Fruit fly (Drosophila melanogaster) whole organism, pupa: ENCODE results near the gene CG31445.

Source experiments
- CG10348 ChIP-seq: fragments of 200-800 bp; sonication (Bioruptor generic); IDR thresholded peaks from 2 replicates; pipeline ENCODE4 v1.3.6; 2022; ENCODE audit warnings: missing biosample characterization, missing genetic modification characterization
- CG12605 ChIP-seq: fragments of 200-800 bp; sonication (Bioruptor generic); IDR thresholded peaks from 2 replicates; pipeline ENCODE4 v1.3.6; 2022; ENCODE audit warnings: missing biosample characterization, missing genetic modification characterization
- CG13204 ChIP-seq: fragments of 200-800 bp; sonication (Bioruptor generic); optimal IDR thresholded peaks from 2 replicates; lab custom pipeline; 2018; ENCODE audit warnings: missing biosample characterization, mild to moderate bottlenecking, missing genetic modification characterization, moderate library complexity
- CG14655 ChIP-seq: fragments of 200-800 bp; sonication (Bioruptor generic); optimal IDR thresholded peaks from 3 replicates; lab custom pipeline; 2017; ENCODE audit warnings: mild to moderate bottlenecking, missing biosample characterization, missing genetic modification reagents, missing genetic modification characterization
- CG15710 ChIP-seq: fragments of 200-800 bp; sonication (Bioruptor generic); optimal IDR thresholded peaks from 2 replicates; lab custom pipeline; 2018; ENCODE audit warnings: missing biosample characterization, mild to moderate bottlenecking, missing genetic modification characterization, moderate library complexity
- CG17806 ChIP-seq: fragments of 200-800 bp; sonication (Bioruptor generic); optimal IDR thresholded peaks from 2 replicates; lab custom pipeline; 2018; ENCODE audit warnings: missing biosample characterization, mild to moderate bottlenecking, missing genetic modification characterization, moderate library complexity
- CG32121 ChIP-seq: fragments of 200-800 bp; sonication (Bioruptor generic); IDR thresholded peaks from 2 replicates; pipeline ENCODE4 v1.3.6; 2022; ENCODE audit warnings: missing biosample characterization, missing genetic modification characterization
- CG34367 ChIP-seq: fragments of 200-800 bp; sonication (Bioruptor generic); optimal IDR thresholded peaks from 2 replicates; lab custom pipeline; 2018; ENCODE audit warnings: missing biosample characterization, mild to moderate bottlenecking, missing genetic modification characterization
- CG4496 ChIP-seq: fragments of 200-800 bp; sonication (Bioruptor generic); IDR thresholded peaks from 3 replicates; pipeline ENCODE4 v1.3.6; 2022; ENCODE audit warnings: missing biosample characterization, missing genetic modification characterization
- CG8159 ChIP-seq: fragments of 200-800 bp; sonication (Bioruptor generic); optimal IDR thresholded peaks from 3 replicates; lab custom pipeline; 2018; ENCODE audit warnings: missing biosample characterization, mild to moderate bottlenecking, missing genetic modification characterization, moderate library complexity
- CG8301 ChIP-seq: fragments of 200-800 bp; sonication (Bioruptor generic); optimal IDR thresholded peaks from 2 replicates; lab custom pipeline; 2018; ENCODE audit warnings: missing biosample characterization, mild to moderate bottlenecking, missing genetic modification characterization
- CG9948 ChIP-seq: fragments of 200-800 bp; sonication (Bioruptor generic); optimal IDR thresholded peaks from 2 replicates; lab custom pipeline; 2018; ENCODE audit warnings: missing biosample characterization, mild to moderate bottlenecking, missing genetic modification characterization, moderate library complexity
- D1 ChIP-seq: fragments of 200-800 bp; sonication (Bioruptor generic); optimal IDR thresholded peaks from 2 replicates; lab custom pipeline; 2018; ENCODE audit warnings: missing biosample characterization, mild to moderate bottlenecking, missing genetic modification characterization, moderate library complexity
- EcR ChIP-seq: fragments of 200-800 bp; sonication (Bioruptor generic); optimal IDR thresholded peaks from 3 replicates; lab custom pipeline; 2019; ENCODE audit warnings: missing biosample characterization, missing genetic modification characterization, mild to moderate bottlenecking, moderate library complexity, missing genetic modification reagents
- Ets98B ChIP-seq: fragments of 200-800 bp; sonication (Bioruptor generic); IDR thresholded peaks from 2 replicates; pipeline ENCODE4 v1.3.6; 2022; ENCODE audit warnings: missing biosample characterization, missing genetic modification characterization
- Pif1A ChIP-seq: fragments of 200-800 bp; sonication (Bioruptor generic); optimal IDR thresholded peaks from 3 replicates; lab custom pipeline; 2016; ENCODE audit warnings: missing biosample characterization, missing genetic modification characterization
- Pif1B ChIP-seq: fragments of 200-800 bp; sonication (Bioruptor generic); optimal IDR thresholded peaks from 3 replicates; lab custom pipeline; 2016; ENCODE audit warnings: missing biosample characterization, missing genetic modification characterization
- Snoo ChIP-seq: fragments of 200-800 bp; sonication (Bioruptor generic); optimal IDR thresholded peaks from 3 replicates; lab custom pipeline; 2017; ENCODE audit warnings: missing biosample characterization, mild to moderate bottlenecking, missing genetic modification characterization, inconsistent platforms
- fd96Ca ChIP-seq: fragments of 200-800 bp; sonication (Bioruptor generic); IDR thresholded peaks from 3 replicates; pipeline ENCODE4 v1.3.6; 2022; ENCODE audit warnings: missing biosample characterization, missing genetic modification characterization
- gl ChIP-seq: fragments of 200-800 bp; sonication (Bioruptor generic); optimal IDR thresholded peaks from 2 replicates; lab custom pipeline; 2018; ENCODE audit warnings: missing biosample characterization, mild to moderate bottlenecking, missing genetic modification characterization
- rn ChIP-seq: fragments of 200-800 bp; sonication (Bioruptor generic); IDR thresholded peaks from 2 replicates; pipeline ENCODE4 v1.3.6; 2022; ENCODE audit warnings: missing biosample characterization, missing genetic modification characterization

CG31445 gene

dm6 chr3R:29227675-29228211 lies 16.9 kb downstream of the CG31445 start, which contains the start of gene CG14507:
TSS of gene CG14507 (minus strand) at chr3R:29227725.
- TF ChIP-seq CG4496 (GFP tag; lab: Robert Waterston, UW) (0 out of 3 replicates have a peak, but pooled peaks have one; percentile 11), fd96Ca (GFP tag; lab: Robert Waterston, UW) (no peak), CG8159 (no peak), CG17806 (tag; lab: Kevin White, UChicago) (no peak)

dm6 chr3R:29222891-29223842 lies 21.5 kb downstream of the CG31445 start, which contains the start of the genes Cisd2 and Brd8:
TSS of gene Cisd2 (minus strand) at chr3R:29223428.
TSS of gene Brd8 (plus strand) at chr3R:29223485.
- TF ChIP-seq Pif1A (GFP tag; lab: Kevin White, UChicago) (no peak), Ets98B (GFP tag; lab: Robert Waterston, UW) (no peak), gl (tag; lab: Kevin White, UChicago) (no peak), rn (GFP tag; lab: Robert Waterston, UW) (no peak), fd96Ca (GFP tag; lab: Robert Waterston, UW) (no peak), CG12605 (GFP tag; lab: Robert Waterston, UW) (no peak), CG14655 (GFP tag; lab: Kevin White, UChicago) (no peak), CG9948 (tag; lab: Kevin White, UChicago) (no peak), CG8301 (tag; lab: Kevin White, UChicago) (no peak), CG17806 (tag; lab: Kevin White, UChicago) (no peak), CG4496 (GFP tag; lab: Robert Waterston, UW) (no peak), CG10348 (no peak), EcR (GFP tag; lab: Kevin White, UChicago) (no peak), D1 (tag; lab: Kevin White, UChicago) (no peak)

DNA sequence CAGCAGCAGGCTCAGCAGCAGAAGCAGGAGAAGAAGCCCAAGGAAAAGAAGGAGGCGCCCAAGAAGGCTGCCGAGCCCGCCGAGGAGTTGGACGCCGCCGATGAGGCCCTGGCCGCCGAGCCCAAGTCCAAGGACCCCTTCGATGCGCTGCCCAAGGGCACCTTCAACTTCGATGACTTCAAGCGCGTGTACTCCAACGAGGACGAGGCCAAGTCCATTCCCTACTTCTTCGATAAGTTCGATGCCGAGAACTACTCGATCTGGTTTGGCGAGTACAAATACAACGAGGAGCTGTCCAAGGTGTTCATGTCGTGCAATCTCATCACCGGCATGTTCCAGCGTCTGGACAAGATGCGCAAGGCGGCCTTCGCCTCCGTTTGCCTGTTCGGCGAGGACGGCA lies 23.5 kb downstream of the CG31445 start:
- TF ChIP-seq gl (tag; lab: Kevin White, UChicago) (no peak), CG4496 (GFP tag; lab: Robert Waterston, UW) (no peak), CG12605 (GFP tag; lab: Robert Waterston, UW) (no peak), EcR (GFP tag; lab: Kevin White, UChicago) (no peak)

- TF ChIP-seq CG9948 (tag; lab: Kevin White, UChicago): no peak
- no peak for TF ChIP-seq Pif1A (GFP tag; lab: Kevin White, UChicago)
- no peak for TF ChIP-seq CG8159
- no peak for TF ChIP-seq CG12605 (GFP tag; lab: Robert Waterston, UW)
- TF ChIP-seq Ets98B (GFP tag; lab: Robert Waterston, UW): no peak
- no peak for TF ChIP-seq CG10348
- no peak for TF ChIP-seq CG14655 (GFP tag; lab: Kevin White, UChicago)
- TF ChIP-seq CG4496 (GFP tag; lab: Robert Waterston, UW): no peak
- TF ChIP-seq CG15710 (tag; lab: Kevin White, UChicago): no peak
- TF ChIP-seq CG34367 (tag; lab: Kevin White, UChicago): no peak
- no peak for TF ChIP-seq CG17806 (tag; lab: Kevin White, UChicago)
- TF ChIP-seq D1 (tag; lab: Kevin White, UChicago): no peak
- no peak for TF ChIP-seq rn (GFP tag; lab: Robert Waterston, UW)
- no peak for TF ChIP-seq Pif1B (GFP tag; lab: Kevin White, UChicago)
- TF ChIP-seq CG13204 (GFP tag; lab: Kevin White, UChicago): no peak
- TF ChIP-seq gl (tag; lab: Kevin White, UChicago): no peak
- TF ChIP-seq Snoo (tag; lab: Kevin White, UChicago): no peak
Observed at dm6 chr3R:29220585-29220984, 24.0 kb downstream of the CG31445 start.

- no peak for TF ChIP-seq CG10348
- TF ChIP-seq CG12605 (GFP tag; lab: Robert Waterston, UW): peak; percentile 78
- peak; percentile 76 for TF ChIP-seq CG8159
- TF ChIP-seq CG13204 (GFP tag; lab: Kevin White, UChicago): no peak
- TF ChIP-seq CG34367 (tag; lab: Kevin White, UChicago): peak; percentile 88
- TF ChIP-seq EcR (GFP tag; lab: Kevin White, UChicago): peak; percentile 15
- TF ChIP-seq CG14655 (GFP tag; lab: Kevin White, UChicago): no peak
- peak; percentile 67; the same call in 1 of the 2 replicates for TF ChIP-seq rn (GFP tag; lab: Robert Waterston, UW)
- TF ChIP-seq CG15710 (tag; lab: Kevin White, UChicago): peak; percentile 82
- TF ChIP-seq Snoo (tag; lab: Kevin White, UChicago): peak; percentile 96
- TF ChIP-seq CG9948 (tag; lab: Kevin White, UChicago): peak; percentile 57
- TF ChIP-seq Pif1A (GFP tag; lab: Kevin White, UChicago): no peak
- TF ChIP-seq Pif1B (GFP tag; lab: Kevin White, UChicago): peak; percentile 76
- peak; percentile 72 for TF ChIP-seq CG8301 (tag; lab: Kevin White, UChicago)
- TF ChIP-seq CG4496 (GFP tag; lab: Robert Waterston, UW): peak; percentile 93
- TF ChIP-seq CG32121 (GFP tag; lab: Robert Waterston, UW): peak; percentile 86
- no peak for TF ChIP-seq D1 (tag; lab: Kevin White, UChicago)
- TF ChIP-seq Ets98B (GFP tag; lab: Robert Waterston, UW): peak; percentile 78
- peak; percentile 85 for TF ChIP-seq fd96Ca (GFP tag; lab: Robert Waterston, UW)
- TF ChIP-seq gl (tag; lab: Kevin White, UChicago): peak; percentile 86
- TF ChIP-seq CG17806 (tag; lab: Kevin White, UChicago): peak; percentile 65
Observed at dm6 chr3R:29219948-29220347, 24.7 kb downstream of the CG31445 start, which contains the start of gene eEF1gamma. TSS of gene eEF1gamma (plus strand) at chr3R:29220172.
